In genomic region chr3R:18021261-18021679, dm6 we compare ENCODE assay signal across 1 fruit fly cellular context.
TF ChIP-seq lines count a peak whose summit lies in the region.

Gene CG7785 (plus strand): TSS chr3R:18021600.

TF ChIP-seq in whole organism, embryonic, 481 proteins besides CTCF, POLR2A, EP300 and RAD21 (continued from another document and continues in another):
- TF ChIP-seq luna (GFP tag; optimal IDR thresholded peaks at IDR 0.05; lab: Kevin White, UChicago) (no peak), gce (GFP tag; IDR thresholded peaks at IDR 0.05; lab: Robert Waterston, UW) (no peak), jumu (GFP tag; optimal IDR thresholded peaks at IDR 0.05; lab: Kevin White, UChicago) (peak; percentile 16), Rx (GFP tag; IDR thresholded peaks at IDR 0.05; lab: Robert Waterston, UW) (no peak), eve (GFP tag; optimal IDR thresholded peaks at IDR 0.05; lab: Kevin White, UChicago) (no peak), Atf-2 (GFP tag; optimal IDR thresholded peaks at IDR 0.05; lab: Kevin White, UChicago) (peak; percentile 61), Camta (GFP tag; optimal IDR thresholded peaks at IDR 0.05; lab: Kevin White, UChicago) (peak; percentile 62), Opbp (GFP tag; IDR thresholded peaks at IDR 0.05; lab: Robert Waterston, UW; ENCODE audit: partially characterized antibody) (no peak), CG6689 (GFP tag; IDR thresholded peaks at IDR 0.05; lab: Robert Waterston, UW) (peak; percentile 32; the same call in 1 of the 2 replicates), lab (GFP tag; optimal IDR thresholded peaks at IDR 0.05; lab: Kevin White, UChicago) (peak; percentile 24), CG1792 (GFP tag; optimal IDR thresholded peaks at IDR 0.05; lab: Kevin White, UChicago) (no peak), CG6683 (GFP tag; optimal IDR thresholded peaks at IDR 0.05; lab: Kevin White, UChicago) (no peak), onecut (GFP tag; IDR thresholded peaks at IDR 0.05; lab: Robert Waterston, UW) (peak; percentile 34; the same call in 1 of the 2 replicates), CG10321 (GFP tag; IDR thresholded peaks at IDR 0.05; lab: Robert Waterston, UW) (no peak), CG15514 (GFP tag; optimal IDR thresholded peaks at IDR 0.05; lab: Kevin White, UChicago) (peak; percentile 43), tna (GFP tag; IDR thresholded peaks at IDR 0.05; lab: Robert Waterston, UW; ENCODE audit: partially characterized antibody) (no peak), sim (GFP tag; IDR thresholded peaks at IDR 0.05; lab: Robert Waterston, UW) (no peak), Rfx (GFP tag; IDR thresholded peaks at IDR 0.05; lab: Robert Waterston, UW) (peak; percentile 58; the same call in 1 of the 2 replicates), nmo (GFP tag; optimal IDR thresholded peaks at IDR 0.05; lab: Kevin White, UChicago) (peak; percentile 86), CG13894 (tag; optimal IDR thresholded peaks at IDR 0.05; lab: Kevin White, UChicago) (no peak), Hand (GFP tag; optimal IDR thresholded peaks at IDR 0.05; lab: Kevin White, UChicago) (no peak), CG12391 (tag; optimal IDR thresholded peaks at IDR 0.05; lab: Kevin White, UChicago) (peak; percentile 49), odd (GFP tag; optimal IDR thresholded peaks at IDR 0.05; lab: Kevin White, UChicago) (no peak), HmgD (GFP tag; optimal IDR thresholded peaks at IDR 0.05; lab: Kevin White, UChicago) (no peak), prd (optimal IDR thresholded peaks at IDR 0.05; lab: Kevin White, UChicago) (no peak), prd (GFP tag; IDR thresholded peaks at IDR 0.05; lab: Robert Waterston, UW) (no peak), br (optimal IDR thresholded peaks at IDR 0.05; lab: Kevin White, UChicago) (no peak), Asciz (GFP tag; optimal IDR thresholded peaks at IDR 0.05; lab: Kevin White, UChicago) (no peak), Doc3 (GFP tag; IDR thresholded peaks at IDR 0.05; lab: Robert Waterston, UW; ENCODE audit: partially characterized antibody) (no peak), CG12236 (GFP tag; optimal IDR thresholded peaks at IDR 0.05; lab: Kevin White, UChicago) (no peak), trh (GFP tag; optimal IDR thresholded peaks at IDR 0.05; lab: Kevin White, UChicago) (no peak), CG11696 (GFP tag; IDR thresholded peaks at IDR 0.05; lab: Robert Waterston, UW) (no peak), crp (GFP tag; optimal IDR thresholded peaks at IDR 0.05; lab: Kevin White, UChicago) (peak; percentile 85 to 95), YL-1 (GFP tag; optimal IDR thresholded peaks at IDR 0.05; lab: Kevin White, UChicago) (peak; percentile 54), dpn (GFP tag; optimal IDR thresholded peaks at IDR 0.05; lab: Kevin White, UChicago) (peak; percentile 48 to 65), CG13296 (GFP tag; optimal IDR thresholded peaks at IDR 0.05; lab: Kevin White, UChicago) (no peak), C15 (GFP tag; IDR thresholded peaks at IDR 0.05; lab: Robert Waterston, UW) (no peak), Dll (GFP tag; IDR thresholded peaks at IDR 0.05; lab: Robert Waterston, UW; ENCODE audit: partially characterized antibody) (no peak), CG8924 (tag; optimal IDR thresholded peaks at IDR 0.05; lab: Kevin White, UChicago) (no peak), emc (GFP tag; optimal IDR thresholded peaks at IDR 0.05; lab: Kevin White, UChicago) (no peak), CG9437 (GFP tag; optimal IDR thresholded peaks at IDR 0.05; lab: Kevin White, UChicago) (peak; percentile 2), BtbVII (GFP tag; optimal IDR thresholded peaks at IDR 0.05; lab: Kevin White, UChicago) (no peak), vvl (GFP tag; IDR thresholded peaks at IDR 0.05; lab: Robert Waterston, UW) (peak; percentile 46), Drgx (GFP tag; IDR thresholded peaks at IDR 0.05; lab: Robert Waterston, UW) (no peak), ERR (GFP tag; optimal IDR thresholded peaks at IDR 0.05; lab: Kevin White, UChicago) (no peak), pb (GFP tag; optimal IDR thresholded peaks at IDR 0.05; lab: Kevin White, UChicago) (peak; percentile 21), corto (GFP tag; optimal IDR thresholded peaks at IDR 0.05; lab: Kevin White, UChicago) (no peak), CG12104 (GFP tag; optimal IDR thresholded peaks at IDR 0.05; lab: Kevin White, UChicago) (peak; percentile 48), ro (GFP tag; IDR thresholded peaks at IDR 0.05; lab: Robert Waterston, UW) (no peak), NFAT (GFP tag; IDR thresholded peaks at IDR 0.05; lab: Robert Waterston, UW) (no peak), CG15073 (GFP tag; optimal IDR thresholded peaks at IDR 0.05; lab: Kevin White, UChicago) (no peak), CG10209 (GFP tag; optimal IDR thresholded peaks at IDR 0.05; lab: Kevin White, UChicago) (peak; percentile 32), CG31441 (GFP tag; IDR thresholded peaks at IDR 0.05; lab: Robert Waterston, UW) (peak; percentile 70), MESR4 (GFP tag; optimal IDR thresholded peaks at IDR 0.05; lab: Kevin White, UChicago) (no peak), Mes4 (GFP tag; optimal IDR thresholded peaks at IDR 0.05; lab: Kevin White, UChicago) (peak; percentile 46), CG9215 (GFP tag; IDR thresholded peaks at IDR 0.05; lab: Robert Waterston, UW) (no peak), CG32532 (GFP tag; IDR thresholded peaks at IDR 0.05; lab: Robert Waterston, UW) (peak; percentile 79; the same call in 1 of the 2 replicates), CG6765 (GFP tag; optimal IDR thresholded peaks at IDR 0.05; lab: Kevin White, UChicago) (no peak), CG8765 (GFP tag; IDR thresholded peaks at IDR 0.05; lab: Robert Waterston, UW) (no peak), zfh2 (GFP tag; optimal IDR thresholded peaks at IDR 0.05; lab: Kevin White, UChicago) (peak; percentile 3), sd (tag; optimal IDR thresholded peaks at IDR 0.05; lab: Kevin White, UChicago) (no peak), CG8388 (GFP tag; optimal IDR thresholded peaks at IDR 0.05; lab: Kevin White, UChicago) (peak; percentile 36), Dbx (GFP tag; IDR thresholded peaks at IDR 0.05; lab: Robert Waterston, UW) (no peak), CG4854 (GFP tag; optimal IDR thresholded peaks at IDR 0.05; lab: Kevin White, UChicago) (peak; percentile 33), pfk (GFP tag; optimal IDR thresholded peaks at IDR 0.05; lab: Kevin White, UChicago) (no peak), HLH3B (GFP tag; IDR thresholded peaks at IDR 0.05; lab: Robert Waterston, UW) (no peak), Gug (GFP tag; IDR thresholded peaks at IDR 0.05; lab: Robert Waterston, UW) (no peak), sug (tag; optimal IDR thresholded peaks at IDR 0.05; lab: Kevin White, UChicago) (peak; percentile 48), tgo (GFP tag; IDR thresholded peaks at IDR 0.05; lab: Robert Waterston, UW) (peak; percentile 32; the same call in 2 of the 3 replicates), Vsx1 (GFP tag; optimal IDR thresholded peaks at IDR 0.05; lab: Kevin White, UChicago) (peak; percentile 28), CG3847 (GFP tag; IDR thresholded peaks at IDR 0.05; lab: Robert Waterston, UW) (peak; percentile 39; the same call in 1 of the 2 replicates), fd64A (GFP tag; optimal IDR thresholded peaks at IDR 0.05; lab: Kevin White, UChicago) (no peak), psq (GFP tag; optimal IDR thresholded peaks at IDR 0.05; lab: Kevin White, UChicago) (peak; percentile 8), CG2116 (GFP tag; optimal IDR thresholded peaks at IDR 0.05; lab: Kevin White, UChicago) (peak; percentile 54), chinmo (GFP tag; IDR thresholded peaks at IDR 0.05; lab: Robert Waterston, UW; ENCODE audit: partially characterized antibody) (no peak), phol (tag; optimal IDR thresholded peaks at IDR 0.05; lab: Kevin White, UChicago) (peak; percentile 68), chm (GFP tag; IDR thresholded peaks at IDR 0.05; lab: Robert Waterston, UW) (no peak), BEAF-32 (GFP tag; optimal IDR thresholded peaks at IDR 0.05; lab: Kevin White, UChicago) (peak; percentile 20), CG9727 (GFP tag; optimal IDR thresholded peaks at IDR 0.05; lab: Kevin White, UChicago) (peak; percentile 64), Adf1 (GFP tag; IDR thresholded peaks at IDR 0.05; lab: Robert Waterston, UW) (no peak), Nf-YC (tag; optimal IDR thresholded peaks at IDR 0.05; lab: Kevin White, UChicago) (no peak), CG4617 (GFP tag; optimal IDR thresholded peaks at IDR 0.05; lab: Kevin White, UChicago; ENCODE audit: borderline replicate concordance) (peak; percentile 54), eyg (GFP tag; optimal IDR thresholded peaks at IDR 0.05; lab: Kevin White, UChicago) (no peak), CG1647 (GFP tag; optimal IDR thresholded peaks at IDR 0.05; lab: Kevin White, UChicago) (no peak), Poxn (GFP tag; IDR thresholded peaks at IDR 0.05; lab: Robert Waterston, UW) (no peak), CG33557 (GFP tag; optimal IDR thresholded peaks at IDR 0.05; lab: Kevin White, UChicago) (peak; percentile 68), chn (GFP tag; optimal IDR thresholded peaks at IDR 0.05; lab: Kevin White, UChicago) (no peak), dysf (GFP tag; IDR thresholded peaks at IDR 0.05; lab: Robert Waterston, UW) (peak; percentile 56; the same call in 2 of the 3 replicates), toy (GFP tag; IDR thresholded peaks at IDR 0.05; lab: Robert Waterston, UW) (no peak), B-H1 (GFP tag; IDR thresholded peaks at IDR 0.05; lab: Robert Waterston, UW) (no peak), twi (tag; optimal IDR thresholded peaks at IDR 0.05; lab: Kevin White, UChicago) (no peak), CG12155 (GFP tag; optimal IDR thresholded peaks at IDR 0.05; lab: Kevin White, UChicago) (peak; percentile 35), en (GFP tag; optimal IDR thresholded peaks at IDR 0.05; lab: Kevin White, UChicago) (peak; percentile 32), CG1602 (GFP tag; optimal IDR thresholded peaks at IDR 0.05; lab: Kevin White, UChicago) (peak; percentile 50), esg (GFP tag; conservative IDR thresholded peaks at IDR 0.05; lab: Robert Waterston, UW) (no peak; the same call in 1 of the 2 replicates), Nf-YA (GFP tag; IDR thresholded peaks at IDR 0.05; lab: Robert Waterston, UW) (no peak), GATAe (GFP tag; conservative IDR thresholded peaks at IDR 0.05; lab: Robert Waterston, UW) (no peak), CG16815 (GFP tag; optimal IDR thresholded peaks at IDR 0.05; lab: Kevin White, UChicago) (no peak), CG17359 (tag; optimal IDR thresholded peaks at IDR 0.05; lab: Kevin White, UChicago) (peak; percentile 64), CG11247 (GFP tag; IDR thresholded peaks at IDR 0.05; lab: Robert Waterston, UW) (peak; percentile 61), CG4328 (GFP tag; optimal IDR thresholded peaks at IDR 0.05; lab: Kevin White, UChicago) (peak; percentile 8), CG30431 (GFP tag; optimal IDR thresholded peaks at IDR 0.05; lab: Kevin White, UChicago) (no peak), CG13287 (GFP tag; IDR thresholded peaks at IDR 0.05; lab: Robert Waterston, UW; ENCODE audit: partially characterized antibody) (peak; percentile 7; the same call in 1 of the 2 replicates), CG12071 (GFP tag; optimal IDR thresholded peaks at IDR 0.05; lab: Kevin White, UChicago) (no peak), CG6175 (GFP tag; IDR thresholded peaks at IDR 0.05; lab: Robert Waterston, UW) (no peak), CG6272 (GFP tag; IDR thresholded peaks at IDR 0.05; lab: Robert Waterston, UW) (no peak), lmd (GFP tag; IDR thresholded peaks at IDR 0.05; lab: Robert Waterston, UW) (peak; percentile 61; the same call in 1 of the 2 replicates), Lpt (GFP tag; optimal IDR thresholded peaks at IDR 0.05; lab: Kevin White, UChicago) (no peak), CG14860 (GFP tag; IDR thresholded peaks at IDR 0.05; lab: Robert Waterston, UW; ENCODE audit: partially characterized antibody) (no peak), CG8290 (GFP tag; optimal IDR thresholded peaks at IDR 0.05; lab: Kevin White, UChicago) (peak; percentile 35), CG8290 (tag; optimal IDR thresholded peaks at IDR 0.05; lab: Kevin White, UChicago) (no peak), Med (GFP tag; lab: Kevin White, UChicago) (peak; percentile 89), CG3163 (GFP tag; optimal IDR thresholded peaks at IDR 0.05; lab: Kevin White, UChicago) (peak; percentile 21), sisA (GFP tag; IDR thresholded peaks at IDR 0.05; lab: Robert Waterston, UW) (no peak; the same call in 1 of the 2 replicates), CG5180 (GFP tag; optimal IDR thresholded peaks at IDR 0.05; lab: Kevin White, UChicago) (no peak), zfh1 (GFP tag; IDR thresholded peaks at IDR 0.05; lab: Robert Waterston, UW) (peak; percentile 40; the same call in 1 of the 3 replicates), CG34422 (GFP tag; IDR thresholded peaks at IDR 0.05; lab: Robert Waterston, UW) (no peak), CG4424 (GFP tag; optimal IDR thresholded peaks at IDR 0.05; lab: Kevin White, UChicago) (peak; percentile 55), maf-S (GFP tag; optimal IDR thresholded peaks at IDR 0.05; lab: Kevin White, UChicago) (peak; percentile 42), lov (optimal IDR thresholded peaks at IDR 0.05; lab: Kevin White, UChicago) (no peak), lov (GFP tag; IDR thresholded peaks at IDR 0.05; lab: Robert Waterston, UW) (no peak), nerfin-1 (tag; optimal IDR thresholded peaks at IDR 0.05; lab: Kevin White, UChicago) (peak; percentile 9), ato (GFP tag; IDR thresholded peaks at IDR 0.05; lab: Robert Waterston, UW; ENCODE audit: partially characterized antibody) (no peak), bsh (GFP tag; optimal IDR thresholded peaks at IDR 0.05; lab: Kevin White, UChicago) (peak in 1 of 2 experiments; percentile 40), slbo (GFP tag; IDR thresholded peaks at IDR 0.05; lab: Robert Waterston, UW) (no peak; the same call in none of the 2 replicates), CG9817 (tag; optimal IDR thresholded peaks at IDR 0.05; lab: Kevin White, UChicago) (peak; percentile 73), exex (tag; optimal IDR thresholded peaks at IDR 0.05; lab: Kevin White, UChicago) (no peak), CG10979 (tag; optimal IDR thresholded peaks at IDR 0.05; lab: Kevin White, UChicago) (peak; percentile 55), oc (tag; optimal IDR thresholded peaks at IDR 0.05; lab: Kevin White, UChicago) (no peak), tx (GFP tag; optimal IDR thresholded peaks at IDR 0.05; lab: Kevin White, UChicago) (no peak), sqz (GFP tag; optimal IDR thresholded peaks at IDR 0.05; lab: Kevin White, UChicago) (peak; percentile 45), HLH4C (GFP tag; IDR thresholded peaks at IDR 0.05; lab: Robert Waterston, UW; ENCODE audit: partially characterized antibody) (no peak), CG13424 (tag; optimal IDR thresholded peaks at IDR 0.05; lab: Kevin White, UChicago) (peak; percentile 56), CG11560 (tag; IDR thresholded peaks at IDR 0.05; lab: Robert Waterston, UW) (no peak)
